Fruit fly (Drosophila melanogaster) whole organism, wandering third instar larva: Measurements from ENCODE around the gene CG7453.

Experiments used
- Abd-B ChIP-seq: fragments of >200 bp; optimal IDR thresholded peaks from 2 replicates; lab custom pipeline; 2017; ENCODE audit warnings: missing biosample characterization, missing genetic modification characterization
- CG32264 ChIP-seq: fragments of 200-800 bp; sonication (Bioruptor generic); optimal IDR thresholded peaks from 2 replicates; lab custom pipeline; 2016; ENCODE audit warnings: missing biosample characterization, missing genetic modification characterization
- CG9705 ChIP-seq: fragments of 200-800 bp; sonication (Bioruptor generic); optimal IDR thresholded peaks from 2 replicates; lab custom pipeline; 2018; ENCODE audit warnings: missing biosample characterization, mild to moderate bottlenecking, missing genetic modification characterization
- CrebA ChIP-seq: fragments of 200-800 bp; sonication (Bioruptor generic); optimal IDR thresholded peaks from 2 replicates; lab custom pipeline; 2016; ENCODE audit warnings: missing biosample characterization, mild to moderate bottlenecking, missing genetic modification characterization, borderline replicate concordance
- Dfd ChIP-seq: fragments of >200 bp; optimal IDR thresholded peaks from 2 replicates; lab custom pipeline; 2017; ENCODE audit warnings: missing biosample characterization, missing genetic modification characterization
- Dif ChIP-seq: fragments of 200-275, 200-300 bp; sonication (Bioruptor generic); optimal IDR thresholded peaks from 2 replicates; lab custom pipeline; 2018; ENCODE audit warnings: missing biosample characterization, missing genetic modification characterization; ENCODE audit not compliant: partially characterized antibody
- GATAd ChIP-seq: sonication (Bioruptor generic); optimal IDR thresholded peaks from 2 replicates; lab custom pipeline; 2016; ENCODE audit warnings: missing biosample characterization, missing genetic modification characterization
- HLH106 ChIP-seq: fragments of 200-800 bp; optimal IDR thresholded peaks from 3 replicates; lab custom pipeline; 2019; ENCODE audit warnings: missing biosample characterization, mild to moderate bottlenecking, missing genetic modification characterization, moderate library complexity
- Hnf4 ChIP-seq: fragments of 200-800 bp; sonication (Bioruptor generic); optimal IDR thresholded peaks from 2 replicates; lab custom pipeline; 2016; ENCODE audit warnings: missing biosample characterization, mild to moderate bottlenecking, missing genetic modification characterization
- Hr78 ChIP-seq: fragments of >200 bp; optimal IDR thresholded peaks from 2 replicates; lab custom pipeline; 2017; ENCODE audit warnings: missing biosample characterization, missing genetic modification characterization
- Hr83 ChIP-seq: fragments of 200-300 bp; sonication (Bioruptor generic); optimal IDR thresholded peaks from 2 replicates; lab custom pipeline; 2016; ENCODE audit warnings: missing biosample characterization, mild to moderate bottlenecking, missing genetic modification characterization, moderate library complexity; ENCODE audit not compliant: poor library complexity, severe bottlenecking
- Jra ChIP-seq: sonication (Bioruptor generic); optimal IDR thresholded peaks from 2 replicates; lab custom pipeline; 2016; ENCODE audit warnings: missing biosample characterization, missing genetic modification characterization
- Mio ChIP-seq: sonication (Bioruptor generic); optimal IDR thresholded peaks from 2 replicates; lab custom pipeline; 2016; ENCODE audit warnings: missing biosample characterization, missing genetic modification characterization
- Myc ChIP-seq: fragments of >200 bp; optimal IDR thresholded peaks from 2 replicates; lab custom pipeline; 2017
- OdsH ChIP-seq: fragments of 200-800 bp; sonication (Bioruptor generic); optimal IDR thresholded peaks from 2 replicates; lab custom pipeline; 2016; ENCODE audit warnings: missing biosample characterization, mild to moderate bottlenecking, missing genetic modification characterization
- Rel ChIP-seq, 2 experiments: fragments of 200-800 bp; sonication (Bioruptor generic) in 1 of 2; optimal IDR thresholded peaks; 2 replicates in 1 of 2; 3 replicates in 1 of 2; lab custom pipeline; 2016 to 2019; ENCODE audit warnings: mild to moderate bottlenecking in 2 of 2, missing biosample characterization in 2 of 2, missing genetic modification characterization in 2 of 2, moderate library complexity in 1 of 2
- Sp1 ChIP-seq: fragments of 200-800 bp; sonication (Bioruptor generic); optimal IDR thresholded peaks from 3 replicates; lab custom pipeline; 2019; ENCODE audit warnings: missing biosample characterization, mild to moderate bottlenecking, missing genetic modification characterization, moderate library complexity
- Vsx2 ChIP-seq: fragments of 200-300, 225-300 bp; sonication (Bioruptor generic); optimal IDR thresholded peaks from 2 replicates; lab custom pipeline; 2018; ENCODE audit warnings: missing biosample characterization, missing genetic modification characterization; ENCODE audit not compliant: partially characterized antibody
- br ChIP-seq: fragments of 200-800 bp; sonication (Bioruptor generic); optimal IDR thresholded peaks from 2 replicates; lab custom pipeline; 2016; ENCODE audit warnings: missing biosample characterization, missing genetic modification characterization
- brk ChIP-seq: fragments of 200-800 bp; sonication (Bioruptor generic); optimal IDR thresholded peaks from 2 replicates; lab custom pipeline; 2016; ENCODE audit warnings: missing biosample characterization, mild to moderate bottlenecking, missing genetic modification characterization
- dl ChIP-seq, 2 experiments: fragments of 175-275, 200-275 bp in 1 of 2; fragments of 200-275 bp in 1 of 2; sonication (Bioruptor generic); optimal IDR thresholded peaks; lab custom pipeline; 2018; ENCODE audit warnings: mild to moderate bottlenecking in 2 of 2, missing biosample characterization in 2 of 2, missing genetic modification characterization in 2 of 2, moderate library complexity in 2 of 2; ENCODE audit not compliant: partially characterized antibody in 2 of 2, insufficient read depth in 1 of 2
- dsf ChIP-seq: sonication (Bioruptor generic); optimal IDR thresholded peaks from 2 replicates; lab custom pipeline; 2016; ENCODE audit warnings: missing biosample characterization, missing genetic modification characterization, borderline replicate concordance
- ey ChIP-seq: fragments of 200-800 bp; sonication (Bioruptor generic); optimal IDR thresholded peaks from 2 replicates; lab custom pipeline; 2016; ENCODE audit warnings: missing biosample characterization, missing genetic modification characterization
- foxo ChIP-seq, 2 experiments: fragments of 200-800 bp; sonication (Bioruptor generic); optimal IDR thresholded peaks; 2 replicates in 1 of 2; 3 replicates in 1 of 2; lab custom pipeline; 2016 to 2017; ENCODE audit warnings: missing biosample characterization in 2 of 2, missing genetic modification characterization in 2 of 2
- fru ChIP-seq: fragments of 200-800 bp; sonication (Bioruptor generic); optimal IDR thresholded peaks from 3 replicates; lab custom pipeline; 2016; ENCODE audit warnings: missing biosample characterization, mild to moderate bottlenecking, missing genetic modification characterization
- h ChIP-seq: fragments of 200-800 bp; sonication (Bioruptor generic); optimal IDR thresholded peaks from 3 replicates; lab custom pipeline; 2016; ENCODE audit warnings: missing biosample characterization, mild to moderate bottlenecking, missing genetic modification characterization
- pan ChIP-seq: fragments of >200 bp; optimal IDR thresholded peaks from 2 replicates; lab custom pipeline; 2017
- psq ChIP-seq: fragments of 200-800 bp; sonication (Bioruptor generic); optimal IDR thresholded peaks from 3 replicates; lab custom pipeline; 2017; ENCODE audit warnings: missing biosample characterization, mild to moderate bottlenecking, missing genetic modification characterization, moderate library complexity
- rgr ChIP-seq: fragments of 200-800 bp; sonication (Bioruptor generic); optimal IDR thresholded peaks from 3 replicates; lab custom pipeline; 2016; ENCODE audit warnings: missing biosample characterization, mild to moderate bottlenecking, missing genetic modification characterization
- tai ChIP-seq: sonication (Bioruptor generic); optimal IDR thresholded peaks from 2 replicates; lab custom pipeline; 2016; ENCODE audit warnings: missing biosample characterization, missing genetic modification characterization
- woc ChIP-seq: sonication (Bioruptor generic); optimal IDR thresholded peaks from 2 replicates; lab custom pipeline; 2016; ENCODE audit warnings: missing biosample characterization, mild to moderate bottlenecking, missing genetic modification characterization

Gene CG7453

DNA sequence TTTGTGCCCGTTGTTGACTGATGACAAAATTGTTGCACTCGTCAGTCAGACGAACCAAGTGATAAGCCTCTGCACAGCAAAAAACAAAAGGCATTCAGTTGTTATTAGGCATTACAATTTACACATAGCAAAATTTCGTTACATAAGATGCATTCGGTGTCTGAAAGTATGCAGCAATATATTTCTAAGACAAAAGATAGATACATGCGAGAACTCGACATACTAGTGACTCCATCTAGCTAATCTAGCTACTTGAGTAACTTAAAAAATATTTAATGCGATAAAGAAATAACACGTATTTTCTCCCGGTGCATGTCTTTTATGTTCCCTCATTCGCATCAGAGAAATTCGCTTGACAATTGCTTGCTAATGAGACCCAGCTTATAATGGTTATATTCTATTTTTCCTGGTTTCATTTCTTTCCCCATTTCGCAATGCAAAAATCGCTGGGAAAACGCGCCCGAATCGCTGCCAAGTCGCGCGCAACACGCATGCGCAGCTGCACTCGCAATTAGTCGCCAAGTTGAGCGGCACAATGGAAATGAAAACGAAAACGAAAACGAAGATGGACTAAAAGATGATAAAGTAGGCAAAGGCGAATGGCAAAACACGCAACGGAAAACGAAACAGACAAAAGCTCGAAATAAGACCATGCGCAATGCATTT is 17.6 kb upstream of the CG7453 start:
- peak in 1 of 2 experiments; percentile 29 for TF ChIP-seq foxo (GFP tag; optimal IDR thresholded peaks at IDR 0.05; lab: Kevin White, UChicago)
- peak; percentile 29 for TF ChIP-seq Hnf4 (GFP tag; lab: Kevin White, UChicago)
- TF ChIP-seq fru: peak; percentile 55
- peak; percentile 54 for TF ChIP-seq Sp1 (GFP tag; lab: Kevin White, UChicago)
- no peak for TF ChIP-seq GATAd
- TF ChIP-seq Jra (GFP tag; lab: Kevin White, UChicago): no peak
- peak; percentile 40 for TF ChIP-seq HLH106 (tag; lab: Kevin White, UChicago)
- TF ChIP-seq br (GFP tag; lab: Kevin White, UChicago): peak; percentile 58
- no peak for TF ChIP-seq Dif
- peak; percentile 63 for TF ChIP-seq rgr (GFP tag; lab: Kevin White, UChicago)
- peak; percentile 57 for TF ChIP-seq ey
- TF ChIP-seq Dfd (GFP tag; lab: Kevin White, UChicago): no peak
- TF ChIP-seq h (GFP tag; lab: Kevin White, UChicago): peak; percentile 30
- TF ChIP-seq woc (GFP tag; lab: Kevin White, UChicago): peak; percentile 37
- TF ChIP-seq OdsH (GFP tag; lab: Kevin White, UChicago): peak; percentile 17
- peak; percentile 51 for TF ChIP-seq psq
- TF ChIP-seq CG32264 (GFP tag; lab: Kevin White, UChicago): peak; percentile 35
- TF ChIP-seq, all 38 proteins: peak for 13

DNA sequence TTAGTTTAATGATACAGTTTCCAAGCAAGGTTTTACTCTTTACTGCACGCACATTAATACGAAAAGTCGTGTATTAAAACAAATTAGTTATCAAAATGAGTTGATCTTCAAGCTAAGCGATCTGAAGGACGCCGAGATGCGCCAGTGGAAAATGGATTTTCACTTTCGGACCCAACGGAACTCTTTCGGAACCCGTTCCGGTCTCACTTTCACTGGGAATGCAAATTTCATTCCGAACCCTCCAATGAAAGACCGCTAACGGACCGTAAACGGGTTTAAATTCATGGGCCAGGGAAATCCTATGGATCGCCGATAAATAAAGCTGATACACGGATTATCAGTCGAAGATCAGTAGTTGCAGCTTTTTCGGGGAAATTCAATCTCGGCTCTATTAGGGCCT is 16.5 kb upstream of the CG7453 start:
- TF ChIP-seq tai: no peak
- TF ChIP-seq, all 38 proteins: peak for 0

DNA sequence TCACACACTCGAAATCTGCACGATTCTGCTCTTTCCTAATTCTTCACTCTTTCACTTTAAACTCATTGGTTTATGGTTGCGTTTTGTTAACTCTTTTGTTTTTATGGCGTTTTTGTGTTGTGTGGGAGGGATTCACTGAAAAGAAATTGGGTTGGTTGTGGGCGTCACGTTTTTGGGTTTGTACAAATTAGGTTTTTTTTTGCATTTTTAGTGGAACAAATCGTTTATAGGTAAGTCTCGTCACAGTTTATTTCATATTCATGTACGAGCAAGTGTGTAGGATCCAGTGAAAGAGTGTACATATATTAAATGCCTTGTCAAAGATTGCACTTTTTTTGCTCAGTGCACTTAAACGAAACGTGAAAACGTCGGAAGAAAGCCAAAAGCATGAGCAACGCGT is 15.2 kb upstream of the CG7453 start:
- TF ChIP-seq h (GFP tag; lab: Kevin White, UChicago): peak; percentile 73
- TF ChIP-seq Sp1 (GFP tag; lab: Kevin White, UChicago): peak; percentile 55
- no peak for TF ChIP-seq Vsx2 (GFP tag; lab: Kevin White, UChicago)
- TF ChIP-seq CG32264 (GFP tag; lab: Kevin White, UChicago): peak; percentile 8
- peak; percentile 29 for TF ChIP-seq woc (GFP tag; lab: Kevin White, UChicago)
- TF ChIP-seq OdsH (GFP tag; lab: Kevin White, UChicago): peak; percentile 71
- no peak for TF ChIP-seq dsf (GFP tag; lab: Kevin White, UChicago)
- TF ChIP-seq psq: peak; percentile 76
- TF ChIP-seq br (GFP tag; lab: Kevin White, UChicago): peak; percentile 26
- TF ChIP-seq ey: peak; percentile 73
- no peak for TF ChIP-seq pan (lab: Kevin White, UChicago)
- no peak for TF ChIP-seq Abd-B
- peak in 1 of 2 experiments; percentile 83 for TF ChIP-seq foxo (GFP tag; optimal IDR thresholded peaks at IDR 0.05; lab: Kevin White, UChicago)
- TF ChIP-seq rgr (GFP tag; lab: Kevin White, UChicago): peak; percentile 67
- TF ChIP-seq Hnf4 (GFP tag; lab: Kevin White, UChicago): peak; percentile 36
- TF ChIP-seq fru: peak; percentile 77

DNA sequence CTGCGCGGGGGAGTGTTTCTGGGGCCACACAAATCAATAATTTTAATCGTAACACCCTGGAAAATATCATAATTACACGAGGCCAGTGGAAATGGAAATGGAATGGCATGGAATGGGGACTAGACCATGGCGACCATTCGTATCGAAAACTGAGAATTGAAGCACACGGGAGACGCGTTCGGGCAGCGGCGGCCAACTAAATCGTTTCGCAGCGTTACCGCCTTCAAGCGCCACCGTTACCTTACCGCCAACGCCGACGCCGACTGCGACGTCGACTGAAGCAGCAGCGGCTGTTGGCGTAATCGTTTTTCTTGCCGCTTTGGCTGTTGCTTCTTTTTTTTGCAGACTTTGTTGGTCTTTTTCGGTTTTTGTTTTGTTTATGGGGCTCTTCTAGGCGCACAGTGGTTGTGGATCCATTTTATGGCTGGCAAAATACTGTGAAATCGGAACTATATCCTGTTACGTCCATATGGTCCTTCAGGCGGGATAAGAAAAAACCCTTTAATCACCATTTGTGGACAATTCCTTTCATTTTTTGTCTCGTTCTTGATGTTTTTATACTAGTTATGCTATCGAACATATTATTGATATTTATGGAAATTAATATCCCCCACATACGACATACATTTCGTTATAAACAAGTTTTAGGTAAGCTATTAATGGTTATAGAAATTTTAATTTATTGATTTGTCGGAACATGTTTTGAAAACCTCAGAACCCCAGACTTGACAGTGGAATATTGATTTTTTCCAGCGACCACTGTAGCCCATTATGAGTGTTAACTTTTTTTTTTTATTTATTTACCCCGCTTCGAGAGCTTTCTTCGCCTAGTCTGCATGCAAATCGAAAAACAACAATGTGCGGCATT is 14.6 kb upstream of the CG7453 start:
- TF ChIP-seq psq (no peak), pan (lab: Kevin White, UChicago) (no peak), Vsx2 (GFP tag; lab: Kevin White, UChicago) (no peak), Dif (no peak), Hr83 (GFP tag; lab: Kevin White, UChicago) (no peak), Rel (GFP tag; optimal IDR thresholded peaks at IDR 0.05; lab: Kevin White, UChicago) (no peak), Rel (tag; optimal IDR thresholded peaks at IDR 0.05; lab: Kevin White, UChicago) (peak; percentile 48), Hnf4 (GFP tag; lab: Kevin White, UChicago) (no peak), tai (no peak), Sp1 (GFP tag; lab: Kevin White, UChicago) (no peak), brk (GFP tag; lab: Kevin White, UChicago) (no peak), fru (no peak), Myc (lab: Kevin White, UChicago) (no peak), dsf (GFP tag; lab: Kevin White, UChicago) (no peak), Mio (no peak), dl (GFP tag; optimal IDR thresholded peaks at IDR 0.05; lab: Kevin White, UChicago; ENCODE audit: insufficient read depth in 1 of 2, partially characterized antibody in 2 of 2) (no peak), CG9705 (GFP tag; lab: Kevin White, UChicago) (no peak), CrebA (GFP tag; lab: Kevin White, UChicago) (peak; percentile 55), br (GFP tag; lab: Kevin White, UChicago) (peak; percentile 43), Hr78 (no peak), h (GFP tag; lab: Kevin White, UChicago) (no peak), woc (GFP tag; lab: Kevin White, UChicago) (no peak), Dfd (GFP tag; lab: Kevin White, UChicago) (no peak)
